Fruit fly (Drosophila melanogaster): ENCODE measurements around the gene CG31248.

The CG31248 gene

dm6 chr3R:7109760-7110303, 19.3 kb upstream of the CG31248 start (continued):
- peak; percentile 95 for TF ChIP-seq CG15479 (GFP tag; optimal IDR thresholded peaks at IDR 0.05)
- no peak for TF ChIP-seq pita (GFP tag; optimal IDR thresholded peaks at IDR 0.05)
- TF ChIP-seq Lim3 (GFP tag; IDR thresholded peaks at IDR 0.05): no peak
- TF ChIP-seq Ada2b (GFP tag; IDR thresholded peaks at IDR 0.05): no peak
- no peak for TF ChIP-seq YL-1 (GFP tag; optimal IDR thresholded peaks at IDR 0.05)
- no peak for TF ChIP-seq fd64A (GFP tag; optimal IDR thresholded peaks at IDR 0.05)
- TF ChIP-seq CG8478 (optimal IDR thresholded peaks at IDR 0.05): no peak
- no peak for TF ChIP-seq CG15269 (tag; optimal IDR thresholded peaks at IDR 0.05)
- TF ChIP-seq Doc2 (GFP tag; IDR thresholded peaks at IDR 0.05): no peak
- TF ChIP-seq Ets65A (GFP tag): no peak
- no peak for TF ChIP-seq CG14014 (GFP tag; IDR thresholded peaks at IDR 0.05)
- TF ChIP-seq nerfin-2 (GFP tag; IDR thresholded peaks at IDR 0.05; ENCODE audit: partially characterized antibody): no peak
- peak; percentile 83 for TF ChIP-seq cg (GFP tag; optimal IDR thresholded peaks at IDR 0.05)
- TF ChIP-seq p53 (GFP tag; optimal IDR thresholded peaks at IDR 0.05): no peak
- no peak for TF ChIP-seq CG13424 (tag; optimal IDR thresholded peaks at IDR 0.05)
- no peak for TF ChIP-seq exex (tag; optimal IDR thresholded peaks at IDR 0.05)
- TF ChIP-seq CG6654 (GFP tag; optimal IDR thresholded peaks at IDR 0.05): no peak
- TF ChIP-seq kni (GFP tag; optimal IDR thresholded peaks at IDR 0.05): peak; percentile 71
- peak; percentile 25 for TF ChIP-seq sqz (GFP tag; optimal IDR thresholded peaks at IDR 0.05)
- TF ChIP-seq CG7745 (tag; optimal IDR thresholded peaks at IDR 0.05): no peak
- TF ChIP-seq CoRest (tag; optimal IDR thresholded peaks at IDR 0.05): no peak
- peak in 1 of 2 experiments; percentile 50 for TF ChIP-seq bsh (GFP tag; optimal IDR thresholded peaks at IDR 0.05)
- no peak for TF ChIP-seq dan (GFP tag; IDR thresholded peaks at IDR 0.05)
- TF ChIP-seq pzg (GFP tag; optimal IDR thresholded peaks at IDR 0.05): no peak
- TF ChIP-seq CG17385 (GFP tag; optimal IDR thresholded peaks at IDR 0.05): peak; percentile 70
- no peak for TF ChIP-seq fru (optimal IDR thresholded peaks at IDR 0.05)
- no peak for TF ChIP-seq Mrtf (GFP tag; IDR thresholded peaks at IDR 0.05)
- TF ChIP-seq CG18619 (GFP tag; optimal IDR thresholded peaks at IDR 0.05): no peak

- TF ChIP-seq fru (optimal IDR thresholded peaks at IDR 0.05) (no peak), danr (GFP tag; IDR thresholded peaks at IDR 0.05) (no peak), maf-S (GFP tag; optimal IDR thresholded peaks at IDR 0.05) (no peak), NC2α (GFP tag; optimal IDR thresholded peaks at IDR 0.05) (no peak), nerfin-1 (tag; optimal IDR thresholded peaks at IDR 0.05) (peak; percentile 63), CG12744 (GFP tag; optimal IDR thresholded peaks at IDR 0.05) (no peak), tll (GFP tag; optimal IDR thresholded peaks at IDR 0.05) (peak in 1 of 2 experiments; percentile 98), tin (GFP tag; optimal IDR thresholded peaks at IDR 0.05) (no peak), CG2202 (tag; optimal IDR thresholded peaks at IDR 0.05) (no peak), sr (GFP tag; IDR thresholded peaks at IDR 0.05) (no peak), kni (GFP tag; optimal IDR thresholded peaks at IDR 0.05) (peak; percentile 5), CkIIα-i1 (GFP tag; IDR thresholded peaks at IDR 0.05) (no peak), CG13775 (GFP tag; optimal IDR thresholded peaks at IDR 0.05) (no peak), nom (GFP tag; optimal IDR thresholded peaks at IDR 0.05) (no peak), toy (GFP tag; IDR thresholded peaks at IDR 0.05) (no peak), D (optimal IDR thresholded peaks at IDR 0.05) (peak; percentile 41), D (GFP tag; optimal IDR thresholded peaks at IDR 0.05) (no peak), Rx (GFP tag; IDR thresholded peaks at IDR 0.05) (no peak), so (GFP tag; IDR thresholded peaks at IDR 0.05) (no peak), CG8765 (GFP tag; IDR thresholded peaks at IDR 0.05) (no peak), klu (GFP tag; IDR thresholded peaks at IDR 0.05) (no peak), CG9437 (GFP tag; optimal IDR thresholded peaks at IDR 0.05) (no peak), CG11695 (GFP tag; IDR thresholded peaks at IDR 0.05) (no peak), Mes4 (GFP tag; optimal IDR thresholded peaks at IDR 0.05) (no peak), ranshi (GFP tag; IDR thresholded peaks at IDR 0.05) (no peak), CG11085 (GFP tag; IDR thresholded peaks at IDR 0.05) (no peak)
Measured at dm6 chr3R:7111206-7111858, 17.8 kb upstream of the CG31248 start.

All from whole organism, embryonic.